Fruit fly (Drosophila melanogaster): ENCODE results near the gene Septin2.

Septin2 gene

DNA sequence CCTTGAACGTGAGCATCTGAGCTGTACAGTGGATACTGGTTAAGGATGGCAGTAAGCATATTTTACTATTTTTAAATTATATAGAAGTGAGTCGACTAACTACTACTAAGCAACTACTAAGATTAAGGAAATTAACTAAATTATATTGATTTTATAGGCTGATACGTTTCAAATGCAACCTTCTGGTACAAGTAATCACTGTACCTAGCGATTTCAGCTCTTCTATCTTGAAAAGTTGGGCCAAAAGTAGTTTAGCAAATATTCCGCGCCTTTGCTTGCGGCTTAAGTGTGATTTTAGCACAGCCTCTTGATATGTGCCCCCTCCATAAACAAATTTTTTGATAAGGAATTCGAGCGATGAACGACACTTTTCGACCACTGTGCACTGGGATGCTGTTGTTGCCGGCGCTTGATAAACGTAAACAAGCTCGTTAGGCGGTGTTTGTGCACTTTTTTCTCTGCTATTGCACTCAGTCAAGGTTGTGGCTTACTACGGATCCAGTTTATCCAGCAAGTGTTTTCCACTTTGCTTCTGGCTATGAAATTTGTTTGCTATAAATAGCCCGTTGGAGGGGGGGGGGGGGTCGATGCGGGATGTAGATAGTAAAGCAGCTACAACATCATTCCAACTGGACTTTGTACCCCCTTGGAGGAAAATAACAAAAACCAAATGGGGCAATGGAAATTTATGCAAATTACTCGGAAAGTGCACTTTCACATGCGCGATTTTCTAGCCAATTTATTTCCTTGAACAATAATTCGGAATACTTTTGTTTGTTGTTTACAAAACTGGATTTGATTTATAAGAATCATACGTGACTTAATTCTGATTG is 31.7 kb downstream of the Septin2 start (continued):
- TF ChIP-seq dimm (GFP tag; IDR thresholded peaks at IDR 0.05), result peak; percentile 67
- peak; percentile 21 for TF ChIP-seq CG10462 (GFP tag; optimal IDR thresholded peaks at IDR 0.05)
- TF ChIP-seq hb (GFP tag; IDR thresholded peaks at IDR 0.05; ENCODE audit: partially characterized antibody), result no peak
- peak; percentile 76 for TF ChIP-seq CG15269 (tag; optimal IDR thresholded peaks at IDR 0.05)
- no peak for TF ChIP-seq CG9876 (GFP tag; optimal IDR thresholded peaks at IDR 0.05)
- TF ChIP-seq Med (GFP tag), result peak; percentile 88
- no peak; the same call in 1 of the 2 replicates for TF ChIP-seq Adf1 (GFP tag; IDR thresholded peaks at IDR 0.05)
- peak; percentile 60; the same call in 1 of the 2 replicates for TF ChIP-seq Nf-YA (GFP tag; IDR thresholded peaks at IDR 0.05)
- TF ChIP-seq CG7556 (GFP tag; optimal IDR thresholded peaks at IDR 0.05), result peak; percentile 73
- TF ChIP-seq bsh (GFP tag; optimal IDR thresholded peaks at IDR 0.05), result peak; percentile 15 to 78
- TF ChIP-seq sisA (GFP tag; IDR thresholded peaks at IDR 0.05), result peak; percentile 74
- TF ChIP-seq h (optimal IDR thresholded peaks at IDR 0.05), result no peak
- peak; percentile 38 for TF ChIP-seq Blimp-1 (GFP tag; optimal IDR thresholded peaks at IDR 0.05)
- peak; percentile 7 for TF ChIP-seq fu2 (GFP tag; optimal IDR thresholded peaks at IDR 0.05)
- peak; percentile 63 for TF ChIP-seq CG31441 (GFP tag; IDR thresholded peaks at IDR 0.05)
- TF ChIP-seq CG17612 (GFP tag; IDR thresholded peaks at IDR 0.05), result peak; percentile 46; the same call in 1 of the 2 replicates
- peak; percentile 56 for TF ChIP-seq fd3F (GFP tag; optimal IDR thresholded peaks at IDR 0.05)
- peak; percentile 68 for TF ChIP-seq CG10431 (GFP tag; optimal IDR thresholded peaks at IDR 0.05)
- TF ChIP-seq sqz (GFP tag; optimal IDR thresholded peaks at IDR 0.05), result peak; percentile 7
- TF ChIP-seq CG10267 (tag; optimal IDR thresholded peaks at IDR 0.05), result peak; percentile 24
- TF ChIP-seq emc (GFP tag; optimal IDR thresholded peaks at IDR 0.05), result no peak
- TF ChIP-seq D19B (GFP tag; optimal IDR thresholded peaks at IDR 0.05), result peak; percentile 52
- peak; percentile 52 for TF ChIP-seq tin (GFP tag; optimal IDR thresholded peaks at IDR 0.05)
- TF ChIP-seq Mad (GFP tag; optimal IDR thresholded peaks at IDR 0.05), result peak; percentile 3
- peak; percentile 92 for TF ChIP-seq CG32532 (GFP tag; IDR thresholded peaks at IDR 0.05)
- peak; percentile 4 for TF ChIP-seq CG7928 (GFP tag; optimal IDR thresholded peaks at IDR 0.05)
- TF ChIP-seq CG11723 (GFP tag; optimal IDR thresholded peaks at IDR 0.05), result peak; percentile 26
- peak; percentile 39 for TF ChIP-seq CG10979 (tag; optimal IDR thresholded peaks at IDR 0.05)
- peak; percentile 47; the same call in 1 of the 2 replicates for TF ChIP-seq MBD-R2 (GFP tag; IDR thresholded peaks at IDR 0.05)
- TF ChIP-seq CG11695 (GFP tag; IDR thresholded peaks at IDR 0.05), result peak; percentile 79
- no peak for TF ChIP-seq CG8388 (GFP tag; optimal IDR thresholded peaks at IDR 0.05)
- peak; percentile 55 for TF ChIP-seq CG18599 (GFP tag; optimal IDR thresholded peaks at IDR 0.05)
- TF ChIP-seq ssp (GFP tag; IDR thresholded peaks at IDR 0.05), result peak; percentile 33; the same call in 1 of the 2 replicates
- TF ChIP-seq ara (GFP tag; IDR thresholded peaks at IDR 0.05), result peak; percentile 70
- peak; percentile 80 for TF ChIP-seq CG6272 (GFP tag; IDR thresholded peaks at IDR 0.05)
- TF ChIP-seq dysf (GFP tag; IDR thresholded peaks at IDR 0.05), result peak; percentile 86
- peak; percentile 21 for TF ChIP-seq NfI (GFP tag; optimal IDR thresholded peaks at IDR 0.05)
- TF ChIP-seq Bteb2 (GFP tag; optimal IDR thresholded peaks at IDR 0.05), result peak; percentile 5
- no peak for TF ChIP-seq CG7987 (GFP tag; optimal IDR thresholded peaks at IDR 0.05)
- peak; percentile 37 for TF ChIP-seq Six4 (GFP tag; optimal IDR thresholded peaks at IDR 0.05)
- peak; percentile 65 for TF ChIP-seq CG10209 (GFP tag; optimal IDR thresholded peaks at IDR 0.05)
- TF ChIP-seq CG9797 (GFP tag; optimal IDR thresholded peaks at IDR 0.05), result no peak
- TF ChIP-seq crc (GFP tag; optimal IDR thresholded peaks at IDR 0.05), result peak; percentile 41
- TF ChIP-seq Lhr (GFP tag; optimal IDR thresholded peaks at IDR 0.05), result no peak
- peak; percentile 55 for TF ChIP-seq Chrac-16 (GFP tag; optimal IDR thresholded peaks at IDR 0.05)
- TF ChIP-seq insv (GFP tag; optimal IDR thresholded peaks at IDR 0.05), result peak; percentile 48 to 94
- peak; percentile 68; the same call in 3 of the 4 replicates for TF ChIP-seq Gug (GFP tag; IDR thresholded peaks at IDR 0.05)
